Fruit fly (Drosophila melanogaster): ENCODE measurements around the gene RunxB.

The RunxB gene

dm6 chrX:20519049-20519448 is 19.2 kb upstream of the RunxB start (continued):
- TF ChIP-seq eg (GFP tag; IDR thresholded peaks at IDR 0.05): peak; percentile 79
- peak; percentile 67 for TF ChIP-seq acj6 (GFP tag; optimal IDR thresholded peaks at IDR 0.05)
- peak; percentile 25 for TF ChIP-seq CG3032 (tag; optimal IDR thresholded peaks at IDR 0.05)
- no peak for TF ChIP-seq CG9139 (GFP tag; optimal IDR thresholded peaks at IDR 0.05)
- TF ChIP-seq svp (GFP tag): peak; percentile 72
- TF ChIP-seq lz (GFP tag; optimal IDR thresholded peaks at IDR 0.05): peak; percentile 78
- TF ChIP-seq Gug (GFP tag; IDR thresholded peaks at IDR 0.05): peak; percentile 65
- peak; percentile 75 for TF ChIP-seq Sox14 (GFP tag; optimal IDR thresholded peaks at IDR 0.05)
- TF ChIP-seq esn (GFP tag; optimal IDR thresholded peaks at IDR 0.05): peak; percentile 79
- peak; percentile 45 for TF ChIP-seq CG6276 (GFP tag; optimal IDR thresholded peaks at IDR 0.05)
- TF ChIP-seq ss (GFP tag; optimal IDR thresholded peaks at IDR 0.05): peak in 1 of 2 experiments; percentile 4
- TF ChIP-seq CG34406 (GFP tag; optimal IDR thresholded peaks at IDR 0.05): peak; percentile 63
- peak; percentile 70 for TF ChIP-seq pdm3 (GFP tag; optimal IDR thresholded peaks at IDR 0.05)
- TF ChIP-seq CG11294 (GFP tag; IDR thresholded peaks at IDR 0.05): peak; percentile 54
- no peak for TF ChIP-seq CG16779 (tag; optimal IDR thresholded peaks at IDR 0.05)

DNA sequence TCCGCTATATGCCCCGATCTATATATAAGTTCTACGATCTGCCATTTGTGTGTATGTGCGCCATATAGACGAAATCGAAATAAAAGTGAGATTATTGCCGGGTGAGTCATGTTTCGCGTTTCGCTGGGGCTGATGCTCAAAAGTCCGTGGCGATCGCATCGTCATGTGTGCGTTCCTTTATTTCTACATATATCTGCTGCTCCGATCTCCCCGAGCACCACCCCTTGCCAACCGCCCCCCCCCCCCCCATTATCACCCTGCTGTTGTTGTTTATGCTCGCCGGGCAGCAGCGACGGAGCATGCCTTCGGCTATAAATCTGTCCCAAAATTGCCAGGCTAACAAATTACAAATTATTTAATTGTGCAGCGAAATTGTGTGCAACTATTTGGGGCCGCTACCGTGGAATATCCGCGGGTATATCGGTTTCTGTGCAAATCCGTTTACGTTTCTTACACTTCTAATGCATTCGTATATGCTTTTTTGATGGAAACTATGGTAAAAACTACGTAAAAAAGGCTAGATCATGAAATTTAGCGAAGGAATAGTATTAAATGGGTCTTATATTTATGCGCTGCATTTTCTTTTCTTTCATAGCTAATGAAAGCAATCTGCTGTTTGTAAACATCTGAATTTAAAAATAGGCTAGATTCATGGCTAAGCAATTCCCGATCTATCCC is 18.5 kb upstream of the RunxB start:
- TF ChIP-seq CG11902 (GFP tag; optimal IDR thresholded peaks at IDR 0.05): no peak
- TF ChIP-seq CG32006 (GFP tag; optimal IDR thresholded peaks at IDR 0.05): peak; percentile 53
- TF ChIP-seq CG8319 (GFP tag; optimal IDR thresholded peaks at IDR 0.05): no peak
- no peak for TF ChIP-seq spab (GFP tag; optimal IDR thresholded peaks at IDR 0.05)
- no peak for TF ChIP-seq lz (GFP tag; optimal IDR thresholded peaks at IDR 0.05)
- peak; percentile 38 for TF ChIP-seq Hr4 (GFP tag; optimal IDR thresholded peaks at IDR 0.05)
- peak; percentile 42; the same call in 1 of the 2 replicates for TF ChIP-seq CG15336 (GFP tag; IDR thresholded peaks at IDR 0.05)
- no peak for TF ChIP-seq CG10631 (GFP tag; optimal IDR thresholded peaks at IDR 0.05)
- TF ChIP-seq CG16779 (tag; optimal IDR thresholded peaks at IDR 0.05): no peak
- TF ChIP-seq CG6276 (GFP tag; optimal IDR thresholded peaks at IDR 0.05): peak; percentile 4
- TF ChIP-seq CG4318 (GFP tag; optimal IDR thresholded peaks at IDR 0.05): peak; percentile 1
- TF ChIP-seq CG10669 (GFP tag; optimal IDR thresholded peaks at IDR 0.05): no peak
- no peak for TF ChIP-seq net (GFP tag; optimal IDR thresholded peaks at IDR 0.05)
- no peak for TF ChIP-seq ss (GFP tag; optimal IDR thresholded peaks at IDR 0.05)
- TF ChIP-seq Ets21C (GFP tag; optimal IDR thresholded peaks at IDR 0.05): no peak
- TF ChIP-seq CG6163 (GFP tag; IDR thresholded peaks at IDR 0.05): no peak
- TF ChIP-seq dsx (GFP tag; optimal IDR thresholded peaks at IDR 0.05; ENCODE audit: poor library complexity, severe bottlenecking): no peak
- no peak for TF ChIP-seq Blimp-1 (GFP tag; optimal IDR thresholded peaks at IDR 0.05)
- TF ChIP-seq Eip75B (GFP tag; optimal IDR thresholded peaks at IDR 0.05): no peak
- TF ChIP-seq CG8119 (GFP tag; IDR thresholded peaks at IDR 0.05): peak; percentile 51; the same call in 1 of the 3 replicates
- no peak for TF ChIP-seq Met (GFP tag; optimal IDR thresholded peaks at IDR 0.05)
- no peak for TF ChIP-seq Smox (GFP tag; optimal IDR thresholded peaks at IDR 0.05)
- no peak for TF ChIP-seq acj6 (GFP tag; optimal IDR thresholded peaks at IDR 0.05)
- no peak for TF ChIP-seq Sox102F (GFP tag; optimal IDR thresholded peaks at IDR 0.05)
- peak in 1 of 2 experiments; percentile 24 for TF ChIP-seq salr (GFP tag; optimal IDR thresholded peaks at IDR 0.05)
- no peak for TF ChIP-seq Hr38 (GFP tag; optimal IDR thresholded peaks at IDR 0.05)
- no peak for TF ChIP-seq cyc (GFP tag; optimal IDR thresholded peaks at IDR 0.05)
- peak; percentile 29 for TF ChIP-seq OdsH (GFP tag; optimal IDR thresholded peaks at IDR 0.05)
- no peak for TF ChIP-seq CG34406 (GFP tag; optimal IDR thresholded peaks at IDR 0.05)
- TF ChIP-seq CG1621 (tag; optimal IDR thresholded peaks at IDR 0.05): no peak
- TF ChIP-seq Gug (GFP tag; IDR thresholded peaks at IDR 0.05): 0 out of 2 replicates have a peak, but pooled peaks have one; percentile 26
- no peak for TF ChIP-seq Hr39 (GFP tag; optimal IDR thresholded peaks at IDR 0.05)
